Worm (Caenorhabditis elegans) whole organism, young adult: Measurements from ENCODE around the gene cpg-8.

Experiments
- C06A6.2 ChIP-seq: fragments of 200-800 bp; sonication (Bioruptor generic); conservative IDR thresholded peaks from 2 replicates; pipeline ENCODE4 v1.3.6; 2022; ENCODE audit warnings: missing genetic modification characterization, missing compliant biosample characterization
- C17E4.6 ChIP-seq: fragments of 200-800 bp; sonication (Bioruptor generic); IDR thresholded peaks from 2 replicates; pipeline ENCODE4 v1.3.6; 2022; ENCODE audit warnings: missing genetic modification reagents, missing genetic modification characterization, missing compliant biosample characterization
- D2030.7 ChIP-seq: fragments of 200-800 bp; sonication (Bioruptor generic); IDR thresholded peaks from 2 replicates; pipeline ENCODE4 v1.3.6; 2022; ENCODE audit warnings: missing genetic modification reagents, missing genetic modification characterization, missing compliant biosample characterization
- F22D6.2 ChIP-seq: sonication (generic microtip); optimal IDR thresholded peaks from 2 replicates; lab custom pipeline; 2016; ENCODE audit warnings: mild to moderate bottlenecking, missing genetic modification characterization, missing compliant biosample characterization
- F37B4.10 ChIP-seq: fragments of 200-800 bp; sonication (Bioruptor generic); IDR thresholded peaks from 2 replicates; pipeline ENCODE4 v1.3.6; 2022; ENCODE audit warnings: missing genetic modification characterization, missing compliant biosample characterization
- F39B2.1 ChIP-seq: fragments of 200-800 bp; sonication (Bioruptor generic); IDR thresholded peaks from 2 replicates; pipeline ENCODE4 v1.3.6; 2022; ENCODE audit warnings: missing genetic modification reagents, missing genetic modification characterization, missing compliant biosample characterization
- F49E8.2 ChIP-seq: sonication (generic microtip); optimal IDR thresholded peaks from 3 replicates; lab custom pipeline; 2017; ENCODE audit warnings: missing genetic modification characterization, mild to moderate bottlenecking, missing compliant biosample characterization, antibody characterized with exemption, moderate library complexity; ENCODE audit not compliant: insufficient read depth
- K12H6.12 ChIP-seq: fragments of 200-800 bp; sonication (Bioruptor generic); optimal IDR thresholded peaks from 2 replicates; lab custom pipeline; 2018; ENCODE audit warnings: mild to moderate bottlenecking, missing genetic modification characterization, missing compliant biosample characterization
- T26A5.8 ChIP-seq: sonication (generic microtip); optimal IDR thresholded peaks from 2 replicates; lab custom pipeline; 2016; ENCODE audit warnings: missing genetic modification characterization, missing compliant biosample characterization
- Y53G8AR.9 ChIP-seq: fragments of 200-800 bp; sonication (Bioruptor generic); conservative IDR thresholded peaks from 2 replicates; pipeline ENCODE4 v1.3.6; 2022; ENCODE audit warnings: missing genetic modification reagents, missing genetic modification characterization, missing compliant biosample characterization
- Y95B8A.8 ChIP-seq: fragments of 200-800 bp; sonication (Bioruptor generic); IDR thresholded peaks from 2 replicates; pipeline ENCODE4 v1.3.6; 2022; ENCODE audit warnings: missing genetic modification reagents, missing genetic modification characterization, missing compliant biosample characterization
- akir-1 ChIP-seq: fragments of 200-800 bp; sonication (Bioruptor generic); optimal IDR thresholded peaks from 2 replicates; lab custom pipeline; 2018; ENCODE audit warnings: mild to moderate bottlenecking, missing genetic modification characterization, moderate library complexity, missing compliant biosample characterization
- aptf-3 ChIP-seq: fragments of 200-800 bp; sonication (Bioruptor generic); IDR thresholded peaks from 2 replicates; pipeline ENCODE4 v1.3.6; 2022; ENCODE audit warnings: missing genetic modification characterization, missing compliant biosample characterization
- athp-1 ChIP-seq: sonication (generic microtip); optimal IDR thresholded peaks from 2 replicates; lab custom pipeline; 2017; ENCODE audit warnings: mild to moderate bottlenecking, missing genetic modification characterization, missing compliant biosample characterization
- attf-5 ChIP-seq: fragments of 200-800 bp; sonication (Bioruptor generic); optimal IDR thresholded peaks from 2 replicates; lab custom pipeline; 2018; ENCODE audit warnings: mild to moderate bottlenecking, missing genetic modification characterization, missing compliant biosample characterization
- bed-2 ChIP-seq: fragments of 200-800 bp; sonication (Bioruptor generic); IDR thresholded peaks from 2 replicates; pipeline ENCODE4 v1.3.6; 2022; ENCODE audit warnings: missing genetic modification reagents, missing genetic modification characterization, missing compliant biosample characterization
- ceh-40 ChIP-seq: fragments of 200-800 bp; sonication (Bioruptor generic); IDR thresholded peaks from 2 replicates; pipeline ENCODE4 v1.3.6; 2022; ENCODE audit warnings: missing genetic modification characterization, missing compliant biosample characterization
- ceh-79 ChIP-seq: sonication (generic microtip); optimal IDR thresholded peaks from 2 replicates; lab custom pipeline; 2017; ENCODE audit warnings: mild to moderate bottlenecking, missing genetic modification characterization, missing compliant biosample characterization
- die-1 ChIP-seq: sonication (generic microtip); optimal IDR thresholded peaks from 2 replicates; lab custom pipeline; 2016; ENCODE audit warnings: missing genotype, mild to moderate bottlenecking, missing genetic modification characterization, missing compliant biosample characterization
- dox-1 ChIP-seq: fragments of 200-800 bp; sonication (Bioruptor generic); IDR thresholded peaks from 2 replicates; pipeline ENCODE4 v1.3.6; 2022; ENCODE audit warnings: missing genetic modification reagents, missing genetic modification characterization, missing compliant biosample characterization
- ekl-4 ChIP-seq: fragments of 200-800 bp; sonication (Bioruptor generic); IDR thresholded peaks from 2 replicates; pipeline ENCODE4 v1.3.6; 2022; ENCODE audit warnings: missing genetic modification reagents, missing genetic modification characterization, missing compliant biosample characterization
- hmg-1.2 ChIP-seq: fragments of 200-800 bp; sonication (Bioruptor generic); IDR thresholded peaks from 2 replicates; pipeline ENCODE4 v1.3.6; 2022; ENCODE audit warnings: missing genetic modification reagents, missing genetic modification characterization, missing compliant biosample characterization
- hmg-20 ChIP-seq: fragments of 200-800 bp; sonication (Bioruptor generic); IDR thresholded peaks from 2 replicates; pipeline ENCODE4 v1.3.6; 2022; ENCODE audit warnings: missing genetic modification reagents, missing genetic modification characterization, missing compliant biosample characterization
- hsf-1 ChIP-seq: fragments of 200-800 bp; sonication (Bioruptor generic); IDR thresholded peaks from 2 replicates; pipeline ENCODE4 v1.3.6; 2022; ENCODE audit warnings: missing genetic modification reagents, missing genetic modification characterization, missing compliant biosample characterization
- let-526 ChIP-seq: fragments of 200-800 bp; sonication (Bioruptor generic); IDR thresholded peaks from 2 replicates; pipeline ENCODE4 v1.3.6; 2022; ENCODE audit warnings: missing genetic modification reagents, missing genetic modification characterization, missing compliant biosample characterization
- let-607 ChIP-seq, 2 experiments: fragments of 200-800 bp in 1 of 2; sonication (Bioruptor generic) in 1 of 2; sonication (generic microtip) in 1 of 2; optimal IDR thresholded peaks; 2 replicates each; lab custom pipeline; 2016 to 2018; ENCODE audit warnings: mild to moderate bottlenecking in 2 of 2, missing compliant biosample characterization in 2 of 2, missing genetic modification characterization in 2 of 2, moderate library complexity in 2 of 2, missing genotype in 1 of 2
- lin-26 ChIP-seq: fragments of 200-800 bp; sonication (Bioruptor generic); IDR thresholded peaks from 2 replicates; pipeline ENCODE4 v1.3.6; 2022; ENCODE audit warnings: missing genetic modification reagents, missing genetic modification characterization, missing compliant biosample characterization
- lin-40 ChIP-seq: sonication (generic microtip); optimal IDR thresholded peaks from 2 replicates; lab custom pipeline; 2016; ENCODE audit warnings: missing genetic modification characterization, mild to moderate bottlenecking, missing compliant biosample characterization, missing genotype, missing genetic modification reagents
- madf-6 ChIP-seq: fragments of 200-800 bp; sonication (Bioruptor generic); IDR thresholded peaks from 2 replicates; pipeline ENCODE4 v1.3.6; 2022; ENCODE audit warnings: missing genetic modification reagents, missing genetic modification characterization, missing compliant biosample characterization
- mcd-1 ChIP-seq: fragments of 200-800 bp; sonication (Bioruptor generic); IDR thresholded peaks from 2 replicates; pipeline ENCODE4 v1.3.6; 2022; ENCODE audit warnings: missing genetic modification reagents, missing genetic modification characterization, missing compliant biosample characterization
- nhr-27 ChIP-seq: fragments of 200-800 bp; sonication (Bioruptor generic); optimal IDR thresholded peaks from 2 replicates; lab custom pipeline; 2018; ENCODE audit warnings: mild to moderate bottlenecking, missing genetic modification characterization, moderate library complexity, missing compliant biosample characterization
- nhr-80 ChIP-seq: sonication (generic microtip); optimal IDR thresholded peaks from 2 replicates; lab custom pipeline; 2016; ENCODE audit warnings: missing genetic modification characterization, missing compliant biosample characterization
- repo-1 ChIP-seq: sonication (generic microtip); optimal IDR thresholded peaks from 2 replicates; lab custom pipeline; 2017; ENCODE audit warnings: mild to moderate bottlenecking, missing genetic modification characterization, missing compliant biosample characterization
- snpc-1.1 ChIP-seq: sonication (generic microtip); optimal IDR thresholded peaks from 2 replicates; lab custom pipeline; 2017; ENCODE audit warnings: missing genetic modification characterization, mild to moderate bottlenecking, missing compliant biosample characterization, antibody characterized with exemption, moderate library complexity, missing genotype, missing genetic modification reagents; ENCODE audit not compliant: insufficient read depth
- tlf-1 ChIP-seq: fragments of 200-800 bp; sonication (Bioruptor generic); optimal IDR thresholded peaks from 2 replicates; lab custom pipeline; 2018; ENCODE audit warnings: mild to moderate bottlenecking, missing genetic modification characterization, missing compliant biosample characterization
- unc-62 ChIP-seq: fragments of 150-350 bp; optimal IDR thresholded peaks from 2 replicates; lab custom pipeline; 2014; ENCODE audit warnings: missing biosample characterization, missing genetic modification reagents, missing genetic modification characterization
- zfh-2 ChIP-seq: fragments of 200-800 bp; sonication (Bioruptor generic); conservative IDR thresholded peaks from 2 replicates; pipeline ENCODE4 v1.3.6; 2022; ENCODE audit warnings: missing genetic modification reagents, missing genetic modification characterization, missing compliant biosample characterization
- ztf-22 ChIP-seq: fragments of 200-800 bp; sonication (Bioruptor generic); optimal IDR thresholded peaks from 2 replicates; lab custom pipeline; 2018; ENCODE audit warnings: mild to moderate bottlenecking, missing genetic modification characterization, moderate library complexity, missing compliant biosample characterization
- ztf-28 ChIP-seq: fragments of 200-800 bp; sonication (Bioruptor generic); IDR thresholded peaks from 2 replicates; pipeline ENCODE4 v1.3.6; 2022; ENCODE audit warnings: missing genetic modification reagents, missing genetic modification characterization, missing compliant biosample characterization

cpg-8 gene

ce11 chrV:4731154-4731961 lies 39.1 kb upstream of the cpg-8 start, which contains the start of gene F39G3.3 (continued):
- TF ChIP-seq F39B2.1 (GFP tag; lab: Robert Waterston, UW) (0 out of 2 replicates have a peak, but pooled peaks have one; percentile 17), die-1 (tag; lab: Kevin White, UChicago) (peak; percentile 30), ceh-40 (GFP tag; lab: Robert Waterston, UW) (no peak), athp-1 (tag; lab: Kevin White, UChicago) (peak; percentile 47), hmg-1.2 (GFP tag; lab: Robert Waterston, UW) (peak; percentile 53), zfh-2 (no peak), aptf-3 (GFP tag; lab: Robert Waterston, UW) (no peak), ztf-22 (GFP tag; lab: Kevin White, UChicago) (no peak), lin-26 (GFP tag; lab: Robert Waterston, UW) (no peak), let-526 (GFP tag; lab: Robert Waterston, UW) (no peak), F22D6.2 (tag; lab: Kevin White, UChicago) (no peak), snpc-1.1 (tag; lab: Kevin White, UChicago) (no peak), bed-2 (no peak), repo-1 (tag; lab: Kevin White, UChicago) (no peak), D2030.7 (GFP tag; lab: Robert Waterston, UW) (peak; percentile 82), hsf-1 (peak; percentile 56; the same call in 1 of the 2 replicates), K12H6.12 (tag; lab: Kevin White, UChicago) (no peak), Y95B8A.8 (no peak), C06A6.2 (GFP tag; lab: Robert Waterston, UW) (no peak), ztf-28 (no peak), madf-6 (GFP tag; lab: Robert Waterston, UW) (peak; percentile 97), T26A5.8 (tag; lab: Kevin White, UChicago) (no peak), unc-62 (no peak), nhr-27 (tag; lab: Kevin White, UChicago) (no peak), tlf-1 (GFP tag; lab: Kevin White, UChicago) (peak; percentile 65), F37B4.10 (GFP tag; lab: Robert Waterston, UW) (no peak), nhr-80 (peak; percentile 32), C17E4.6 (GFP tag; lab: Robert Waterston, UW) (peak; percentile 55; the same call in 1 of the 2 replicates), ekl-4 (GFP tag; lab: Robert Waterston, UW) (peak; percentile 52; the same call in 1 of the 2 replicates), attf-5 (GFP tag; lab: Kevin White, UChicago) (peak; percentile 38), ceh-79 (tag; lab: Kevin White, UChicago) (no peak), akir-1 (GFP tag; lab: Kevin White, UChicago) (no peak), mcd-1 (GFP tag; lab: Robert Waterston, UW) (peak; percentile 56; the same call in 1 of the 2 replicates), dox-1 (GFP tag; lab: Robert Waterston, UW) (peak; percentile 89), hmg-20 (GFP tag; lab: Robert Waterston, UW) (no peak), Y53G8AR.9 (no peak), F49E8.2 (tag; lab: Kevin White, UChicago) (peak; percentile 25), lin-40 (tag; lab: Kevin White, UChicago) (peak; percentile 35), let-607 (tag; optimal IDR thresholded peaks at IDR 0.05; lab: Kevin White, UChicago) (peak in 1 of 2 experiments; percentile 30)
- TF ChIP-seq, all 124 proteins: peak for 45
